Fruit fly (Drosophila melanogaster) whole organism, embryonic: ENCODE results near the gene Neurochondrin.
A peak's percentile ranks its signal among the peaks of the same experiment; 100 is the strongest.

Source experiments
- Atf3 ChIP-seq: fragments of 200-800 bp; sonication (Bioruptor generic); optimal IDR thresholded peaks from 3 replicates; lab custom pipeline; 2016; ENCODE audit warnings: missing biosample characterization, missing genetic modification characterization
- Atf6 ChIP-seq: fragments of 200-800 bp; sonication (Bioruptor generic); IDR thresholded peaks from 2 replicates; pipeline ENCODE4 v1.3.6; 2022; ENCODE audit warnings: missing biosample characterization, missing genetic modification characterization
- CG10979 ChIP-seq: fragments of 200-800 bp; sonication (Bioruptor generic); optimal IDR thresholded peaks from 2 replicates; lab custom pipeline; 2018; ENCODE audit warnings: missing biosample characterization, mild to moderate bottlenecking, missing genetic modification characterization, moderate library complexity
- CG11247 ChIP-seq: fragments of 200-800 bp; sonication (Bioruptor generic); IDR thresholded peaks from 2 replicates; pipeline ENCODE4 v1.3.6; 2022; ENCODE audit warnings: missing biosample characterization, missing genetic modification characterization
- CG11398 ChIP-seq: fragments of 200-800 bp; sonication (Bioruptor generic); optimal IDR thresholded peaks from 2 replicates; lab custom pipeline; 2016; ENCODE audit warnings: missing biosample characterization, missing genetic modification characterization
- CG12942 ChIP-seq: fragments of 200-800 bp; sonication (Bioruptor generic); optimal IDR thresholded peaks from 3 replicates; lab custom pipeline; 2016; ENCODE audit warnings: missing biosample characterization, missing genetic modification characterization
- CG15073 ChIP-seq: fragments of 200-800 bp; sonication (Bioruptor generic); optimal IDR thresholded peaks from 2 replicates; lab custom pipeline; 2016; ENCODE audit warnings: missing biosample characterization, missing genetic modification characterization
- CG17802 ChIP-seq: fragments of 200-800 bp; sonication (Bioruptor generic); optimal IDR thresholded peaks from 2 replicates; lab custom pipeline; 2018; ENCODE audit warnings: missing biosample characterization, mild to moderate bottlenecking, missing genetic modification characterization, moderate library complexity
- CG18764 ChIP-seq: fragments of 200-800 bp; sonication (Bioruptor generic); optimal IDR thresholded peaks from 3 replicates; lab custom pipeline; 2016; ENCODE audit warnings: missing biosample characterization, missing genetic modification characterization
- CG2129 ChIP-seq: fragments of 200-800 bp; sonication (Bioruptor generic); IDR thresholded peaks from 2 replicates; pipeline ENCODE4 v1.3.6; 2022; ENCODE audit warnings: missing biosample characterization, missing genetic modification characterization; ENCODE audit not compliant: partially characterized antibody
- CG2875 ChIP-seq: fragments of 200-800 bp; sonication (Bioruptor generic); optimal IDR thresholded peaks from 2 replicates; lab custom pipeline; 2017; ENCODE audit warnings: missing biosample characterization, mild to moderate bottlenecking, missing genetic modification characterization, missing genetic modification reagents
- CG2889 ChIP-seq: fragments of 200-800 bp; sonication (Bioruptor generic); IDR thresholded peaks from 3 replicates; pipeline ENCODE4 v1.3.6; 2022; ENCODE audit warnings: missing biosample characterization, missing genetic modification characterization
- CG30403 ChIP-seq: fragments of 200-800 bp; sonication (Bioruptor generic); optimal IDR thresholded peaks from 3 replicates; lab custom pipeline; 2016; ENCODE audit warnings: missing biosample characterization, missing genetic modification characterization
- CG32532 ChIP-seq: fragments of 200-800 bp; sonication (Bioruptor generic); IDR thresholded peaks from 2 replicates; pipeline ENCODE4 v1.3.6; 2022; ENCODE audit warnings: missing biosample characterization, missing genetic modification characterization
- CG32767 ChIP-seq: fragments of 200-800 bp; sonication (Bioruptor generic); IDR thresholded peaks from 2 replicates; pipeline ENCODE4 v1.3.6; 2022; ENCODE audit warnings: missing biosample characterization, missing genetic modification characterization
- CG3838 ChIP-seq: fragments of 200-800 bp; sonication (Bioruptor generic); optimal IDR thresholded peaks from 3 replicates; lab custom pipeline; 2016; ENCODE audit warnings: missing biosample characterization, missing genetic modification characterization
- CG4617 ChIP-seq: fragments of 200-800 bp; sonication (Bioruptor generic); optimal IDR thresholded peaks from 3 replicates; lab custom pipeline; 2016; ENCODE audit warnings: missing biosample characterization, missing genetic modification characterization, borderline replicate concordance
- CG5180 ChIP-seq: fragments of 200-800 bp; sonication (Bioruptor generic); optimal IDR thresholded peaks from 3 replicates; lab custom pipeline; 2017; ENCODE audit warnings: missing biosample characterization, missing genetic modification characterization, mild to moderate bottlenecking, moderate library complexity, missing genetic modification reagents
- CG6765 ChIP-seq: fragments of 200-800 bp; sonication (Bioruptor generic); optimal IDR thresholded peaks from 3 replicates; lab custom pipeline; 2017; ENCODE audit warnings: missing biosample characterization, mild to moderate bottlenecking, missing genetic modification characterization
- CG7556 ChIP-seq: fragments of 200-800 bp; sonication (Bioruptor generic); optimal IDR thresholded peaks from 2 replicates; lab custom pipeline; 2017; ENCODE audit warnings: missing biosample characterization, mild to moderate bottlenecking, missing genetic modification characterization
- Meics ChIP-seq: fragments of 200-800 bp; sonication (Bioruptor generic); optimal IDR thresholded peaks from 2 replicates; lab custom pipeline; 2017; ENCODE audit warnings: missing biosample characterization, mild to moderate bottlenecking, missing genetic modification characterization
- NK7.1 ChIP-seq: fragments of 200-800 bp; sonication (Bioruptor generic); optimal IDR thresholded peaks from 3 replicates; lab custom pipeline; 2016; ENCODE audit warnings: missing biosample characterization, missing genetic modification characterization
- NfI ChIP-seq: fragments of 200-800 bp; sonication (Bioruptor generic); optimal IDR thresholded peaks from 3 replicates; lab custom pipeline; 2018; ENCODE audit warnings: missing biosample characterization, mild to moderate bottlenecking, missing genetic modification characterization, moderate library complexity
- Oaz ChIP-seq: fragments of 200-800 bp; sonication (Bioruptor generic); IDR thresholded peaks from 2 replicates; pipeline ENCODE4 v1.3.6; 2022; ENCODE audit warnings: missing biosample characterization, missing genetic modification characterization
- Opbp ChIP-seq: fragments of 200-800 bp; sonication (Bioruptor generic); IDR thresholded peaks from 3 replicates; pipeline ENCODE4 v1.3.6; 2022; ENCODE audit warnings: missing biosample characterization, missing genetic modification characterization; ENCODE audit not compliant: partially characterized antibody
- Rfx ChIP-seq: fragments of 200-800 bp; sonication (Bioruptor generic); IDR thresholded peaks from 2 replicates; pipeline ENCODE4 v1.3.6; 2022; ENCODE audit warnings: missing biosample characterization, missing genetic modification characterization
- Six4 ChIP-seq: fragments of 200-800 bp; sonication (Bioruptor generic); optimal IDR thresholded peaks from 2 replicates; lab custom pipeline; 2016; ENCODE audit warnings: missing biosample characterization, missing genetic modification characterization
- Trl ChIP-seq, 3 experiments: fragments of >200 bp in 2 of 3; fragments of 200-800 bp in 1 of 3; sonication (Bioruptor generic) in 1 of 3; optimal IDR thresholded peaks; 2 replicates in 1 of 3; 3 replicates in 2 of 3; lab custom pipeline; 2016 to 2017; ENCODE audit warnings: missing biosample characterization in 1 of 3, missing genetic modification characterization in 1 of 3
- Usf ChIP-seq: fragments of 200-800 bp; sonication (Bioruptor generic); optimal IDR thresholded peaks from 2 replicates; lab custom pipeline; 2017; ENCODE audit warnings: missing genotype, missing biosample characterization, missing genetic modification characterization
- Xbp1 ChIP-seq: fragments of 200-800 bp; sonication (Bioruptor generic); optimal IDR thresholded peaks from 3 replicates; lab custom pipeline; 2016; ENCODE audit warnings: missing biosample characterization, mild to moderate bottlenecking, missing genetic modification characterization
- ab ChIP-seq: fragments of 200-800 bp; sonication (Bioruptor generic); optimal IDR thresholded peaks from 2 replicates; lab custom pipeline; 2016; ENCODE audit warnings: missing biosample characterization, missing genetic modification characterization
- ato ChIP-seq: fragments of 200-800 bp; sonication (Bioruptor generic); IDR thresholded peaks from 2 replicates; pipeline ENCODE4 v1.3.6; 2022; ENCODE audit warnings: missing biosample characterization, missing genetic modification characterization; ENCODE audit not compliant: partially characterized antibody
- az2 ChIP-seq: fragments of 200-800 bp; sonication (Bioruptor generic); optimal IDR thresholded peaks from 3 replicates; lab custom pipeline; 2016; ENCODE audit warnings: missing biosample characterization, missing genetic modification characterization
- corto ChIP-seq: fragments of 200-800 bp; sonication (Bioruptor generic); optimal IDR thresholded peaks from 2 replicates; lab custom pipeline; 2016; ENCODE audit warnings: missing biosample characterization, mild to moderate bottlenecking, missing genetic modification characterization, moderate library complexity
- exex ChIP-seq: fragments of 200-800 bp; sonication (Bioruptor generic); optimal IDR thresholded peaks from 4 replicates; lab custom pipeline; 2018; ENCODE audit warnings: missing biosample characterization, mild to moderate bottlenecking, missing genetic modification characterization, moderate library complexity
- fd3F ChIP-seq: fragments of 200-800 bp; sonication (Bioruptor generic); optimal IDR thresholded peaks from 2 replicates; lab custom pipeline; 2018; ENCODE audit warnings: missing biosample characterization, mild to moderate bottlenecking, missing genetic modification characterization, moderate library complexity
- grn ChIP-seq: fragments of 200-800 bp; sonication (Bioruptor generic); optimal IDR thresholded peaks from 3 replicates; lab custom pipeline; 2017; ENCODE audit warnings: missing biosample characterization, missing genetic modification characterization
- gsb ChIP-seq: fragments of 200-800 bp; sonication (Bioruptor generic); IDR thresholded peaks from 2 replicates; pipeline ENCODE4 v1.3.6; 2022; ENCODE audit warnings: missing biosample characterization, missing genetic modification characterization
- gsb-n ChIP-seq: fragments of 200-800 bp; sonication (Bioruptor generic); optimal IDR thresholded peaks from 3 replicates; lab custom pipeline; 2018; ENCODE audit warnings: missing biosample characterization, mild to moderate bottlenecking, missing genetic modification characterization
- ken ChIP-seq: fragments of 200-800 bp; sonication (Bioruptor generic); IDR thresholded peaks from 3 replicates; pipeline ENCODE4 v1.3.6; 2022; ENCODE audit warnings: missing biosample characterization, missing genetic modification characterization
- nau ChIP-seq: fragments of 200-800 bp; sonication (Bioruptor generic); optimal IDR thresholded peaks from 3 replicates; lab custom pipeline; 2017; ENCODE audit warnings: missing biosample characterization, mild to moderate bottlenecking, missing genetic modification characterization, missing genetic modification reagents
- p53 ChIP-seq: fragments of 200-800 bp; sonication (Bioruptor generic); optimal IDR thresholded peaks from 2 replicates; lab custom pipeline; 2016; ENCODE audit warnings: missing biosample characterization, missing genetic modification characterization
- pnt ChIP-seq: fragments of 200-800 bp; sonication (Bioruptor generic); optimal IDR thresholded peaks from 3 replicates; lab custom pipeline; 2016; ENCODE audit warnings: missing biosample characterization, missing genetic modification characterization
- ro ChIP-seq: fragments of 200-800 bp; sonication (Bioruptor generic); IDR thresholded peaks from 2 replicates; pipeline ENCODE4 v1.3.6; 2022; ENCODE audit warnings: missing biosample characterization, missing genetic modification characterization
- row ChIP-seq: fragments of 200-800 bp; sonication (Bioruptor generic); IDR thresholded peaks from 3 replicates; pipeline ENCODE4 v1.3.6; 2022; ENCODE audit warnings: missing biosample characterization, missing genetic modification characterization
- sd ChIP-seq: fragments of 200-800 bp; sonication (Bioruptor generic); optimal IDR thresholded peaks from 3 replicates; lab custom pipeline; 2018; ENCODE audit warnings: missing biosample characterization, mild to moderate bottlenecking, missing genetic modification characterization, moderate library complexity
- shn ChIP-seq: fragments of 200-800 bp; sonication (Bioruptor generic); optimal IDR thresholded peaks from 3 replicates; lab custom pipeline; 2016; ENCODE audit warnings: missing biosample characterization, missing genetic modification characterization
- ssp ChIP-seq: fragments of 200-800 bp; sonication (Bioruptor generic); IDR thresholded peaks from 2 replicates; pipeline ENCODE4 v1.3.6; 2022; ENCODE audit warnings: missing biosample characterization, missing genetic modification characterization
- sug ChIP-seq: fragments of 200-800 bp; optimal IDR thresholded peaks from 2 replicates; lab custom pipeline; 2019; ENCODE audit warnings: missing biosample characterization, mild to moderate bottlenecking, missing genetic modification characterization, moderate library complexity
- trem ChIP-seq: fragments of 200-800 bp; optimal IDR thresholded peaks from 3 replicates; lab custom pipeline; 2019; ENCODE audit warnings: missing biosample characterization, mild to moderate bottlenecking, missing genetic modification characterization, moderate library complexity
- ttk ChIP-seq: fragments of 200-800 bp; sonication (Bioruptor generic); IDR thresholded peaks from 2 replicates; pipeline ENCODE4 v2.1.2; 2022; ENCODE audit warnings: missing biosample characterization, missing genetic modification characterization

The Neurochondrin gene

DNA sequence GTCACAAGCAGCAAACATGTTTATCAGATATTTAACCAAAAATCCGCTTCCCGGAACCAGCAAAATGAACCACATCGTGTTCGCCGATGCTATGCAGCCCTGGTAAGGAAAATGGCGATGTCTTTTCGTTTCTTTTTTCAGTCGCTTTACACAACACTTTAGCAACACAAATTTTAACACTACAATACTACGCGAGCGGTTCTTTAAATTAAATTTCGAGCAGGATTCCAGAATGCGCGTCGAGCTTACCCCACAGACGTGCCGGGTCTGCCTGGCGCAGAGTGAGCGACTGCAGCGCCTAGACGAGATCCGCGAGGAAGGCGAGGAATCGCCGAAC is 11.2 kb upstream of the Neurochondrin start, which contains the start of gene Zif (continued):
- TF ChIP-seq NK7.1 (GFP tag; lab: Kevin White, UChicago) (no peak), Atf6 (GFP tag; lab: Robert Waterston, UW) (0 out of 2 replicates have a peak, but pooled peaks have one; percentile 19), p53 (peak; percentile 15), CG11398 (peak; percentile 11), gsb (GFP tag; lab: Robert Waterston, UW) (no peak), NfI (GFP tag; lab: Kevin White, UChicago) (no peak), CG2889 (GFP tag; lab: Robert Waterston, UW) (no peak), ato (no peak), trem (tag; lab: Kevin White, UChicago) (peak; percentile 23), Rfx (GFP tag; lab: Robert Waterston, UW) (peak; percentile 87), Oaz (GFP tag; lab: Robert Waterston, UW) (no peak), ken (GFP tag; lab: Robert Waterston, UW) (peak; percentile 76; the same call in 2 of the 3 replicates), CG32532 (GFP tag; lab: Robert Waterston, UW) (peak; percentile 60; the same call in 1 of the 2 replicates), Xbp1 (peak; percentile 61), CG11247 (GFP tag; lab: Robert Waterston, UW) (no peak; the same call in 1 of the 2 replicates), CG12942 (GFP tag; lab: Kevin White, UChicago) (peak; percentile 2), Usf (GFP tag; lab: Kevin White, UChicago) (peak; percentile 20), Atf3 (GFP tag; lab: Kevin White, UChicago) (no peak), CG15073 (GFP tag; lab: Kevin White, UChicago) (no peak), CG2129 (GFP tag; lab: Robert Waterston, UW) (no peak), CG18764 (GFP tag; lab: Kevin White, UChicago) (no peak), Six4 (GFP tag; lab: Kevin White, UChicago) (no peak), ssp (GFP tag; lab: Robert Waterston, UW) (peak; percentile 24; the same call in 1 of the 2 replicates), Meics (no peak), CG32767 (GFP tag; lab: Robert Waterston, UW) (no peak), az2 (peak; percentile 46), CG30403 (GFP tag; lab: Kevin White, UChicago) (peak; percentile 31), CG2875 (GFP tag; lab: Kevin White, UChicago) (no peak), Trl (optimal IDR thresholded peaks at IDR 0.05; lab: Kevin White, UChicago) (no peak), Trl (GFP tag; optimal IDR thresholded peaks at IDR 0.05; lab: Kevin White, UChicago) (peak; percentile 18), ab (GFP tag; lab: Kevin White, UChicago) (no peak), sd (tag; lab: Kevin White, UChicago) (no peak), CG3838 (GFP tag; lab: Kevin White, UChicago) (no peak), CG7556 (GFP tag; lab: Kevin White, UChicago) (no peak), CG5180 (no peak), pnt (GFP tag; lab: Kevin White, UChicago) (no peak), ttk (no peak), grn (GFP tag; lab: Kevin White, UChicago) (no peak), sug (tag; lab: Kevin White, UChicago) (peak; percentile 17), ro (GFP tag; lab: Robert Waterston, UW) (no peak), row (GFP tag; lab: Robert Waterston, UW) (peak; percentile 82), nau (no peak), CG4617 (GFP tag; lab: Kevin White, UChicago) (peak; percentile 53), gsb-n (no peak), CG17802 (tag; lab: Kevin White, UChicago) (peak; percentile 31), shn (GFP tag; lab: Kevin White, UChicago) (peak; percentile 50), CG6765 (GFP tag; lab: Kevin White, UChicago) (no peak), corto (GFP tag; lab: Kevin White, UChicago) (no peak), CG10979 (tag; lab: Kevin White, UChicago) (no peak), fd3F (GFP tag; lab: Kevin White, UChicago) (no peak), Opbp (GFP tag; lab: Robert Waterston, UW) (no peak; the same call in 2 of the 3 replicates), exex (tag; lab: Kevin White, UChicago) (no peak)
